Fruit fly (Drosophila melanogaster): ENCODE measurements around the gene pkm.

The pkm gene

dm6 chrX:11542502-11542901 lies 41.5 kb downstream of the pkm start:
- TF ChIP-seq gem (tag; optimal IDR thresholded peaks at IDR 0.05) = no peak
- TF ChIP-seq pnt (GFP tag; optimal IDR thresholded peaks at IDR 0.05) = no peak
- peak; percentile 35 for TF ChIP-seq CG8388 (GFP tag; optimal IDR thresholded peaks at IDR 0.05)
- TF ChIP-seq dimm (GFP tag; IDR thresholded peaks at IDR 0.05) = no peak
- TF ChIP-seq CG31365 (tag; optimal IDR thresholded peaks at IDR 0.05) = no peak
- TF ChIP-seq lola (GFP tag; optimal IDR thresholded peaks at IDR 0.05) = no peak
